Worm (Caenorhabditis elegans) whole organism, late embryonic: ENCODE data around the gene W04H10.6.
"Not testable (repeated sequence)": the region's sequence is repeated elsewhere in the genome, so short reads cannot be mapped to it uniquely, and the experiment has no call there.

Experiments
- T23F11.4 ChIP-seq: fragments of 200-800 bp; sonication (Bioruptor generic); optimal IDR thresholded peaks from 2 replicates; lab custom pipeline; 2018; ENCODE audit warnings: mild to moderate bottlenecking, missing genetic modification characterization, missing compliant biosample characterization
- nhr-11 ChIP-seq: fragments of 150-350 bp; optimal IDR thresholded peaks from 2 replicates; lab custom pipeline; 2014; ENCODE audit warnings: missing biosample characterization, missing genetic modification characterization
- pax-1 ChIP-seq: fragments of 150-350 bp; optimal IDR thresholded peaks from 2 replicates; lab custom pipeline; 2014; ENCODE audit warnings: missing biosample characterization, missing genetic modification characterization
- pros-1 ChIP-seq: fragments of 150-350 bp; optimal IDR thresholded peaks from 2 replicates; lab custom pipeline; 2014; ENCODE audit warnings: missing biosample characterization, missing genetic modification reagents, missing genetic modification characterization
- sdc-2 ChIP-seq: sonication (generic microtip); optimal IDR thresholded peaks from 2 replicates; lab custom pipeline; 2016; ENCODE audit warnings: missing genotype, missing genetic modification characterization, missing compliant biosample characterization
- ttx-3 ChIP-seq: sonication (generic microtip); optimal IDR thresholded peaks from 2 replicates; lab custom pipeline; 2016; ENCODE audit warnings: missing genetic modification reagents, missing genetic modification characterization, missing compliant biosample characterization
- unc-86 ChIP-seq: sonication (generic microtip); optimal IDR thresholded peaks from 2 replicates; lab custom pipeline; 2016; ENCODE audit warnings: missing genetic modification characterization, missing compliant biosample characterization

- not testable (repeated sequence) for TF ChIP-seq pax-1 (tag; lab: Kevin White, UChicago); T23F11.4 (GFP tag; lab: Kevin White, UChicago); sdc-2; nhr-11; ttx-3; unc-86 (tag; lab: Kevin White, UChicago); pros-1 (tag; lab: Kevin White, UChicago)
Measured at ce11 chrII:629454-629853, 21.2 kb upstream of the W04H10.6 start.
